Fruit fly (Drosophila melanogaster) whole organism, embryonic: ENCODE measurements around the gene gpp.
A peak's percentile ranks its signal among the peaks of the same experiment; 100 is the strongest.

Source experiments
- Awh ChIP-seq: fragments of 200-800 bp; sonication (Bioruptor generic); IDR thresholded peaks from 2 replicates; pipeline ENCODE4, ENCODE4 v1.3.6; 2022; ENCODE audit warnings: missing biosample characterization, missing genetic modification characterization
- CG10366 ChIP-seq: fragments of 200-800 bp; sonication (Bioruptor generic); IDR thresholded peaks from 2 replicates; pipeline ENCODE4 v1.3.6; 2022; ENCODE audit warnings: missing biosample characterization, missing genetic modification characterization
- CG10543 ChIP-seq: fragments of 200-800 bp; sonication (Bioruptor generic); optimal IDR thresholded peaks from 3 replicates; lab custom pipeline; 2017; ENCODE audit warnings: missing biosample characterization, mild to moderate bottlenecking, missing genetic modification characterization, moderate library complexity
- CG11504 ChIP-seq: fragments of 200-800 bp; sonication (Bioruptor generic); optimal IDR thresholded peaks from 3 replicates; lab custom pipeline; 2019; ENCODE audit warnings: missing biosample characterization, mild to moderate bottlenecking, missing genetic modification characterization, moderate library complexity
- CG12744 ChIP-seq: fragments of 200-800 bp; sonication (Bioruptor generic); optimal IDR thresholded peaks from 2 replicates; lab custom pipeline; 2016; ENCODE audit warnings: missing biosample characterization, missing genetic modification characterization
- CG13287 ChIP-seq: fragments of 200-800 bp; sonication (Bioruptor generic); IDR thresholded peaks from 2 replicates; pipeline ENCODE4 v1.3.6; 2022; ENCODE audit warnings: missing biosample characterization, missing genetic modification characterization; ENCODE audit not compliant: partially characterized antibody
- CG13296 ChIP-seq: fragments of 200-800 bp; sonication (Bioruptor generic); optimal IDR thresholded peaks from 3 replicates; lab custom pipeline; 2018; ENCODE audit warnings: missing biosample characterization, mild to moderate bottlenecking, missing genetic modification characterization
- CG15073 ChIP-seq: fragments of 200-800 bp; sonication (Bioruptor generic); optimal IDR thresholded peaks from 2 replicates; lab custom pipeline; 2016; ENCODE audit warnings: missing biosample characterization, missing genetic modification characterization
- CG16813 ChIP-seq: fragments of 200-800 bp; sonication (Bioruptor generic); IDR thresholded peaks from 3 replicates; pipeline ENCODE4 v1.3.6; 2022; ENCODE audit warnings: missing biosample characterization, missing genetic modification characterization; ENCODE audit not compliant: partially characterized antibody
- CG17361 ChIP-seq: fragments of 200-800 bp; sonication (Bioruptor generic); IDR thresholded peaks from 3 replicates; pipeline ENCODE4 v1.3.6; 2022; ENCODE audit warnings: missing biosample characterization, missing genetic modification characterization
- CG17802 ChIP-seq: fragments of 200-800 bp; sonication (Bioruptor generic); optimal IDR thresholded peaks from 2 replicates; lab custom pipeline; 2018; ENCODE audit warnings: missing biosample characterization, mild to moderate bottlenecking, missing genetic modification characterization, moderate library complexity
- CG31388 ChIP-seq: fragments of 200-800 bp; sonication (Bioruptor generic); optimal IDR thresholded peaks from 2 replicates; lab custom pipeline; 2016; ENCODE audit warnings: missing biosample characterization, missing genetic modification characterization
- CG31441 ChIP-seq: fragments of 200-800 bp; sonication (Bioruptor generic); IDR thresholded peaks from 2 replicates; pipeline ENCODE4 v1.3.6; 2022; ENCODE audit warnings: missing biosample characterization, missing genetic modification characterization
- CG3407 ChIP-seq: fragments of 200-800 bp; sonication (Bioruptor generic); optimal IDR thresholded peaks from 2 replicates; lab custom pipeline; 2018; ENCODE audit warnings: missing biosample characterization, mild to moderate bottlenecking, missing genetic modification characterization
- CG4854 ChIP-seq: fragments of 200-800 bp; sonication (Bioruptor generic); optimal IDR thresholded peaks from 2 replicates; lab custom pipeline; 2016; ENCODE audit warnings: missing biosample characterization, missing genetic modification characterization, inconsistent platforms
- CG7839 ChIP-seq: fragments of 200-800 bp; sonication (Bioruptor generic); optimal IDR thresholded peaks from 3 replicates; lab custom pipeline; 2018; ENCODE audit warnings: missing biosample characterization, mild to moderate bottlenecking, missing genetic modification characterization, moderate library complexity
- CG8281 ChIP-seq: fragments of 200-800 bp; sonication (Bioruptor generic); optimal IDR thresholded peaks from 2 replicates; lab custom pipeline; 2018; ENCODE audit warnings: missing biosample characterization, mild to moderate bottlenecking, missing genetic modification characterization, moderate library complexity
- CG9817 ChIP-seq: fragments of 200-800 bp; sonication (Bioruptor generic); optimal IDR thresholded peaks from 2 replicates; lab custom pipeline; 2018; ENCODE audit warnings: missing biosample characterization, mild to moderate bottlenecking, missing genetic modification characterization, moderate library complexity
- CG9876 ChIP-seq: fragments of 200-800 bp; sonication (Bioruptor generic); optimal IDR thresholded peaks from 2 replicates; lab custom pipeline; 2016; ENCODE audit warnings: missing biosample characterization, missing genetic modification characterization
- CTCF ChIP-seq: fragments of 200-800 bp; sonication (Bioruptor generic); optimal IDR thresholded peaks from 2 replicates; lab custom pipeline; 2017; ENCODE audit warnings: missing biosample characterization, mild to moderate bottlenecking, missing genetic modification characterization, moderate library complexity
- CkIIα-i1 ChIP-seq: fragments of 200-800 bp; sonication (Bioruptor generic); IDR thresholded peaks from 2 replicates; pipeline ENCODE4 v1.3.6; 2022; ENCODE audit warnings: missing biosample characterization, missing genetic modification characterization
- Drgx ChIP-seq: fragments of 200-800 bp; sonication (Bioruptor generic); IDR thresholded peaks from 2 replicates; pipeline ENCODE4 v1.3.6; 2022; ENCODE audit warnings: missing biosample characterization, missing genetic modification characterization
- E2f2 ChIP-seq: fragments of 200-800 bp; sonication (Bioruptor generic); IDR thresholded peaks from 2 replicates; pipeline ENCODE4 v1.3.6; 2022; ENCODE audit warnings: missing biosample characterization, missing genetic modification characterization
- HLHmδ ChIP-seq: fragments of 200-800 bp; sonication (Bioruptor generic); optimal IDR thresholded peaks from 2 replicates; lab custom pipeline; 2018; ENCODE audit warnings: missing biosample characterization, mild to moderate bottlenecking, missing genetic modification characterization, moderate library complexity
- HmgD ChIP-seq: fragments of 200-800 bp; sonication (Bioruptor generic); optimal IDR thresholded peaks from 3 replicates; lab custom pipeline; 2016; ENCODE audit warnings: missing biosample characterization, missing genetic modification characterization
- Mad ChIP-seq: fragments of 200-800 bp; sonication (Bioruptor generic); optimal IDR thresholded peaks from 2 replicates; lab custom pipeline; 2016; ENCODE audit warnings: missing biosample characterization, missing genetic modification characterization
- Myb ChIP-seq: fragments of 200-800 bp; sonication (Bioruptor generic); optimal IDR thresholded peaks from 2 replicates; lab custom pipeline; 2016; ENCODE audit warnings: missing biosample characterization, missing genetic modification characterization
- Nf-YC ChIP-seq: fragments of 200-800 bp; optimal IDR thresholded peaks from 3 replicates; lab custom pipeline; 2019; ENCODE audit warnings: missing biosample characterization, mild to moderate bottlenecking, missing genetic modification characterization, moderate library complexity
- Rx ChIP-seq: fragments of 200-800 bp; sonication (Bioruptor generic); IDR thresholded peaks from 2 replicates; pipeline ENCODE4 v1.3.6; 2022; ENCODE audit warnings: missing biosample characterization, missing genetic modification characterization
- Sin3A ChIP-seq: fragments of >200 bp; optimal IDR thresholded peaks from 2 replicates; lab custom pipeline; 2018
- Sry-δ ChIP-seq: fragments of 200-800 bp; sonication (Bioruptor generic); optimal IDR thresholded peaks from 2 replicates; lab custom pipeline; 2016; ENCODE audit warnings: missing biosample characterization, missing genetic modification characterization
- Stat92E ChIP-seq, 3 experiments: fragments of >200 bp in 2 of 3; fragments of 200-800 bp in 1 of 3; sonication (Bioruptor generic) in 1 of 3; optimal IDR thresholded peaks; 2 replicates each; lab custom pipeline; 2017 to 2019; ENCODE audit warnings: missing biosample characterization in 3 of 3, missing genetic modification characterization in 3 of 3, mild to moderate bottlenecking in 1 of 3, moderate library complexity in 1 of 3
- Vsx1 ChIP-seq: fragments of 200-800 bp; sonication (Bioruptor generic); optimal IDR thresholded peaks from 2 replicates; lab custom pipeline; 2017; ENCODE audit warnings: missing biosample characterization, mild to moderate bottlenecking, missing genetic modification characterization, missing genetic modification reagents
- Xbp1 ChIP-seq: fragments of 200-800 bp; sonication (Bioruptor generic); optimal IDR thresholded peaks from 3 replicates; lab custom pipeline; 2016; ENCODE audit warnings: missing biosample characterization, mild to moderate bottlenecking, missing genetic modification characterization
- bsh ChIP-seq, 2 experiments: fragments of 200-800 bp; sonication (Bioruptor generic); optimal IDR thresholded peaks; 2 replicates each; lab custom pipeline; 2017 to 2018; ENCODE audit warnings: mild to moderate bottlenecking in 2 of 2, missing biosample characterization in 2 of 2, missing genetic modification characterization in 2 of 2, moderate library complexity in 1 of 2
- chm ChIP-seq: fragments of 200-800 bp; sonication (Bioruptor generic); IDR thresholded peaks from 2 replicates; pipeline ENCODE4 v1.3.6; 2022; ENCODE audit warnings: missing biosample characterization, missing genetic modification characterization
- crol ChIP-seq: fragments of 200-800 bp; sonication (Bioruptor generic); IDR thresholded peaks from 2 replicates; pipeline ENCODE4 v1.3.6; 2022; ENCODE audit warnings: missing biosample characterization, missing genetic modification characterization
- gsb-n ChIP-seq: fragments of 200-800 bp; sonication (Bioruptor generic); optimal IDR thresholded peaks from 3 replicates; lab custom pipeline; 2018; ENCODE audit warnings: missing biosample characterization, mild to moderate bottlenecking, missing genetic modification characterization
- ham ChIP-seq: fragments of 200-800 bp; sonication (Bioruptor generic); IDR thresholded peaks from 2 replicates; pipeline ENCODE4 v1.3.6; 2022; ENCODE audit warnings: missing biosample characterization, missing genetic modification characterization
- nerfin-1 ChIP-seq: fragments of 200-800 bp; sonication (Bioruptor generic); optimal IDR thresholded peaks from 3 replicates; lab custom pipeline; 2019; ENCODE audit warnings: missing biosample characterization, mild to moderate bottlenecking, missing genetic modification characterization, moderate library complexity
- onecut ChIP-seq: fragments of 200-800 bp; sonication (Bioruptor generic); IDR thresholded peaks from 2 replicates; pipeline ENCODE4 v1.3.6; 2022; ENCODE audit warnings: missing biosample characterization, missing genetic modification characterization
- pho ChIP-seq: fragments of 200-800 bp; sonication (Bioruptor generic); optimal IDR thresholded peaks from 2 replicates; lab custom pipeline; 2016; ENCODE audit warnings: missing biosample characterization, missing genetic modification characterization
- prd ChIP-seq, 3 experiments: fragments of >200 bp in 2 of 3; fragments of 200-800 bp in 1 of 3; sonication (Bioruptor generic) in 1 of 3; optimal IDR thresholded peaks in 2 of 3; IDR thresholded peaks in 1 of 3; 2 replicates in 2 of 3; 3 replicates in 1 of 3; pipeline versions ENCODE4 v1.3.6 to Lab custom; 2017 to 2022; ENCODE audit warnings: missing biosample characterization in 1 of 3, missing genetic modification characterization in 1 of 3
- pros ChIP-seq: fragments of 200-800 bp; sonication (Bioruptor generic); optimal IDR thresholded peaks from 3 replicates; lab custom pipeline; 2019; ENCODE audit warnings: missing biosample characterization, mild to moderate bottlenecking, missing genetic modification characterization, moderate library complexity
- pzg ChIP-seq: fragments of 200-800 bp; sonication (Bioruptor generic); optimal IDR thresholded peaks from 3 replicates; lab custom pipeline; 2018; ENCODE audit warnings: missing biosample characterization, mild to moderate bottlenecking, missing genetic modification characterization, moderate library complexity
- row ChIP-seq: fragments of 200-800 bp; sonication (Bioruptor generic); IDR thresholded peaks from 3 replicates; pipeline ENCODE4 v1.3.6; 2022; ENCODE audit warnings: missing biosample characterization, missing genetic modification characterization
- seq ChIP-seq: fragments of 200-800 bp; sonication (Bioruptor generic); IDR thresholded peaks from 2 replicates; pipeline ENCODE4 v1.3.6; 2022; ENCODE audit warnings: missing biosample characterization, missing genetic modification characterization
- stwl ChIP-seq: fragments of 200-800 bp; sonication (Bioruptor generic); optimal IDR thresholded peaks from 3 replicates; lab custom pipeline; 2018; ENCODE audit warnings: missing biosample characterization, mild to moderate bottlenecking, missing genetic modification characterization, moderate library complexity
- zen2 ChIP-seq: fragments of 200-800 bp; sonication (Bioruptor generic); IDR thresholded peaks from 3 replicates; pipeline ENCODE4 v1.3.6; 2022; ENCODE audit warnings: missing biosample characterization, missing genetic modification characterization; ENCODE audit not compliant: partially characterized antibody
- zf30C ChIP-seq: fragments of 200-800 bp; sonication (Bioruptor generic); optimal IDR thresholded peaks from 3 replicates; lab custom pipeline; 2018; ENCODE audit warnings: missing biosample characterization, mild to moderate bottlenecking, missing genetic modification characterization
- zfh1 ChIP-seq: fragments of 200-800 bp; sonication (Bioruptor generic); IDR thresholded peaks from 3 replicates; pipeline ENCODE4 v1.3.6; 2022; ENCODE audit warnings: missing biosample characterization, missing genetic modification characterization

Gene gpp

dm6 chr3R:6429706-6430105, 23.1 kb downstream of the gpp start:
- TF ChIP-seq CTCF (GFP tag; lab: Kevin White, UChicago) (peak; percentile 80), ham (GFP tag; lab: Robert Waterston, UW) (no peak), pho (no peak), CG31388 (GFP tag; lab: Kevin White, UChicago) (no peak), Awh (no peak), CG16813 (GFP tag; lab: Robert Waterston, UW) (no peak), bsh (GFP tag; optimal IDR thresholded peaks at IDR 0.05; lab: Kevin White, UChicago) (no peak), row (no peak), Stat92E (GFP tag; optimal IDR thresholded peaks at IDR 0.05; lab: Kevin White, UChicago) (no peak), CG13287 (GFP tag; lab: Robert Waterston, UW) (no peak), Sin3A (lab: Kevin White, UChicago) (no peak), Drgx (GFP tag; lab: Robert Waterston, UW) (peak; percentile 60), zen2 (no peak), HLHmδ (GFP tag; lab: Kevin White, UChicago) (no peak)

- peak; percentile 12 for TF ChIP-seq CG10543 (GFP tag; lab: Kevin White, UChicago)
- no peak for TF ChIP-seq CG9817 (tag; lab: Kevin White, UChicago)
- TF ChIP-seq crol (GFP tag; lab: Robert Waterston, UW) = peak; percentile 42
- TF ChIP-seq chm (GFP tag; lab: Robert Waterston, UW) = no peak
- TF ChIP-seq Vsx1 = no peak
- TF ChIP-seq zfh1 (GFP tag; lab: Robert Waterston, UW) = no peak
- no peak for TF ChIP-seq Mad (GFP tag; lab: Kevin White, UChicago)
- no peak for TF ChIP-seq zf30C (GFP tag; lab: Kevin White, UChicago)
- no peak for TF ChIP-seq CG17802
- peak; percentile 8 for TF ChIP-seq gsb-n
- TF ChIP-seq CG31441 = no peak
- no peak for TF ChIP-seq CG15073 (GFP tag; lab: Kevin White, UChicago)
- no peak for TF ChIP-seq Myb (GFP tag; lab: Kevin White, UChicago)
- no peak for TF ChIP-seq CG4854 (GFP tag; lab: Kevin White, UChicago)
- no peak for TF ChIP-seq stwl (tag; lab: Kevin White, UChicago)
- peak; percentile 11 for TF ChIP-seq Nf-YC (tag; lab: Kevin White, UChicago)
- no peak for TF ChIP-seq HmgD
- no peak for TF ChIP-seq prd (optimal IDR thresholded peaks at IDR 0.05; lab: Kevin White, UChicago)
- TF ChIP-seq prd (GFP tag; IDR thresholded peaks at IDR 0.05; lab: Robert Waterston, UW) = no peak
- TF ChIP-seq CkIIα-i1 (GFP tag; lab: Robert Waterston, UW) = no peak
- no peak for TF ChIP-seq pzg (GFP tag; lab: Kevin White, UChicago)
- TF ChIP-seq pros (GFP tag; lab: Kevin White, UChicago) = peak; percentile 93
- no peak for TF ChIP-seq CG11504 (tag; lab: Kevin White, UChicago)
- no peak for TF ChIP-seq Sry-δ (GFP tag; lab: Kevin White, UChicago)
- TF ChIP-seq CG10366 (GFP tag; lab: Robert Waterston, UW) = no peak
- no peak for TF ChIP-seq CG17361 (GFP tag; lab: Robert Waterston, UW)
- TF ChIP-seq CG3407 = no peak
- no peak for TF ChIP-seq CG13296
- peak; percentile 74 for TF ChIP-seq nerfin-1
- TF ChIP-seq seq = 0 out of 2 replicates have a peak, but pooled peaks have one; percentile 29
- no peak for TF ChIP-seq Xbp1 (GFP tag; lab: Kevin White, UChicago)
- no peak for TF ChIP-seq CG12744 (GFP tag; lab: Kevin White, UChicago)
- TF ChIP-seq CG9876 (GFP tag; lab: Kevin White, UChicago) = no peak
- TF ChIP-seq Rx = no peak
- TF ChIP-seq onecut (GFP tag; lab: Robert Waterston, UW) = peak; percentile 98
- no peak for TF ChIP-seq CG8281 (tag; lab: Kevin White, UChicago)
- TF ChIP-seq E2f2 = no peak
- TF ChIP-seq CG7839 (tag; lab: Kevin White, UChicago) = no peak
Measured at dm6 chr3R:6430206-6430605, 23.6 kb downstream of the gpp start.
